Worm (Caenorhabditis elegans): ENCODE results near the gene C06E1.9.

The C06E1.9 gene

DNA sequence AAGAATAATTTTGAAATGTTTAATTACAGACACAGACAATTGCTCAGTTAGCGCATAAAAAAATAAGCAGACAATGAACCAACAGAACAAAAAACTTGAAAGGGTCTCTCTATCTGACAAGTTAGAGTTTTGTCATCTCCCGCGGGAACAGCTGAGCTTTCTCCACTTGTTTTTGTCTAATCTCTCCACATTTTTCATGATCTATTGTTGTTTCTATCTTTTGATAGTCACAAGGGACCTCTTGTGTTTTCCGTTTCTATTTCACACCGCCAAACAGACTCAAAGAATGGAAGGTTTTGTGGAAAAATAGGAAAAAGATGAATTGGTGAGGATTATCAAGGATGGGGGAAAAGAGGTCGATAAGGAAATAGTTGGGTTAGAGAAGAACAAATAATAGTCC is 27.2 kb upstream of the C06E1.9 start:
- no peak for TF ChIP-seq unc-62 (GFP tag; optimal IDR thresholded peaks at IDR 0.05)

DNA sequence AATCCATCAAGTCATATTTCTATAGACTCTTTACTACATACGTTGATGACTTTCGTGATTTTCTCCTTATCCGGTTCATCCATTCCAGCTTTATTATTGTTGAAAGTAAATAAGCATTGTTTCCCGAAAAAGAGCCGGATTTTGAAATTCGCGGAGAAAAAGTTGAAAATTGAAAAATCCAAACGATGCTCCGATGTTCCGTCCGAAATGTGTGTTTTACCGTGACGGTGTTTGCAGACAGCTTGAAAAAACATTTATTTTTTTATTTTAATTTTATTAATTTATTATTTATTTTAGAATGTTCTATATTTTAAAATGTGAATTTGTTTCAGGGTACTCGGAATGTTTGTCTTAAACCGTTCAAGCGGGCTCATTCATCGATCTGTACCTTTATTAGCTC is 21.2 kb upstream of the C06E1.9 start, which contains the start of gene dnj-10:
dnj-10 (plus strand) TSS at position 333 of the 400 bp plus-strand sequence.
- no peak for TF ChIP-seq unc-62 (GFP tag; optimal IDR thresholded peaks at IDR 0.05)

- no peak for TF ChIP-seq unc-62 (GFP tag; optimal IDR thresholded peaks at IDR 0.05)
Measured at ce11 chrIII:8628405-8628982, 18.9 kb upstream of the C06E1.9 start, which contains the start of the genes polk-1 and gpr-1. Gene polk-1 (minus strand): TSS chrIII:8628590. Gene gpr-1 (plus strand): TSS chrIII:8628932.

DNA sequence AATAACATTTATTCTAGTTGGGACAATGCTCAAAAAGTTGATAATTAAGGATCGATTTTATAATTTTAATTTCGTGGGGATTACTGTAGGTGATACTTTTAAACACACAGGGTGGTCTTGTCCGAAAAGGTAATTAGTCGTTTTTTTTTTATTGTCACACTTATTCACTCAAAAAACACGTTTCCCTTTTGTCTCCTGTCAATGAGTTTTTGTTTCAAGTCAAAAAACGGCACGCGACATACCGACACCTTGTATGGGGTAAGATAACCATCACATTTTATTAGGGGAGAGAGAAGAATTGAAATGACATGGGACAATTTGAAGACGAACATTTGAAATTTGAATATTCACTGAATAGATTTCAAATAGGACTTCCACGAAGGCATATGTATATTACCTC is 15.5 kb upstream of the C06E1.9 start:
- TF ChIP-seq unc-62 (GFP tag; optimal IDR thresholded peaks at IDR 0.05): no peak

DNA sequence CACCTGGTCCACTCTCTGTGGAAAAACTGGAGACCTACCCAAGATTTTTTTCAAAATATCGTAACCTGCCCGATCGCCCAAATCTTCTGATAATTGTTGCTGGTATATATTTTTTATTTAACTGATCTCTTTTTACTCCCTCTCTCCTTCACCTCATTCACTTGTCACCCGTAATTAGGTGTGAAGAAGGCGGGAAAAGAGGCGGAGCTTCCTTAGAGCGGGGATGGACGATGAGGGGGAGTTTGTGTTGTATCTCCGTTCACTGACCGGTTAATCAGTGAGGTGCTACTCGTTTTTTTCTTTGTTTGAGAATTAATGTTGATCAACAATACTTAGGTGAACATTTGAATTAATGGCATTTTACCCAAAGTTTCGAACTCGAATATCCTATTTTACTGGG is 12.9 kb upstream of the C06E1.9 start, which contains the start of gene ceh-16:
ceh-16 (plus strand) TSS at position 301 of the 400 bp plus-strand sequence.
- no peak for TF ChIP-seq unc-62 (GFP tag; optimal IDR thresholded peaks at IDR 0.05)

DNA sequence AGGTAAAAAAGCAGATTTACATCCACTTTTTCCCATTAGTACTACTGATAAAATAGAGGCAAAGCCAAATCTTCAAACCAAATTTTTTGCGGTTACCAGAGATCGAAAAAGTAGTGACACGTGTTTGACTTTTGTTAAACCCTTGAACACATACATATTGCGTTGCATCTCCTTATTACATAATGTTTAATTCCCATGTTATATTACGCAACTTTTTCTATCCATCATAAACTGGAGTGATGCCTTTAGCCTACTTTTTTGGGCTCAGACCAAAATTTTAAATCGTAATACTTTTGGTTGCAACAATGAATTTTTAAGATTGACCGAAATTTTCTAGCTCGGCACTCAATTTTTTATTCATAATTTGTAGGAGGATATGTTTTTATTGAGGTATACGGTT is 12.4 kb upstream of the C06E1.9 start:
- no peak for TF ChIP-seq unc-62 (GFP tag; optimal IDR thresholded peaks at IDR 0.05)

DNA sequence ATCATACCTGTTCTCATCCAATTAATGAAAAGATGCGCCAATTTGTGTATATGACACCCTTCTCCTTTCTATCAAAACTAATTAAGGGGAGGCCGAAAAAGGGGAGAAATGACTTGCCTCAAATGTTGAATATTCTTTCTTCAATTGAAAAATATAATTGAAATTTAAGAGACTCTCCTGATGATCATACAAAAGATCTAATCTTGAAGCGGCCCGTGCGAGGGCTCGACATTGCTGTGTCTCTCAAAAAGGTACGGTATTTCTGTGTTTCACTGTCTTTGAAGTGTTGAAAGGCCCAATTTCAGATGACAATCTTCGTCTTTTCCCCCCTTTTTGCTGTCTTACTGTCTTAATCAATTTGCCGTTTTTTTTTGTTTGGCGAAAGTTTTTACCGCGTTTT is 11.4 kb upstream of the C06E1.9 start:
- TF ChIP-seq unc-62 (GFP tag; optimal IDR thresholded peaks at IDR 0.05): no peak

ce11 chrIII:8620259-8620658 is 10.7 kb upstream of the C06E1.9 start:
- no peak for TF ChIP-seq unc-62 (GFP tag; optimal IDR thresholded peaks at IDR 0.05)

DNA sequence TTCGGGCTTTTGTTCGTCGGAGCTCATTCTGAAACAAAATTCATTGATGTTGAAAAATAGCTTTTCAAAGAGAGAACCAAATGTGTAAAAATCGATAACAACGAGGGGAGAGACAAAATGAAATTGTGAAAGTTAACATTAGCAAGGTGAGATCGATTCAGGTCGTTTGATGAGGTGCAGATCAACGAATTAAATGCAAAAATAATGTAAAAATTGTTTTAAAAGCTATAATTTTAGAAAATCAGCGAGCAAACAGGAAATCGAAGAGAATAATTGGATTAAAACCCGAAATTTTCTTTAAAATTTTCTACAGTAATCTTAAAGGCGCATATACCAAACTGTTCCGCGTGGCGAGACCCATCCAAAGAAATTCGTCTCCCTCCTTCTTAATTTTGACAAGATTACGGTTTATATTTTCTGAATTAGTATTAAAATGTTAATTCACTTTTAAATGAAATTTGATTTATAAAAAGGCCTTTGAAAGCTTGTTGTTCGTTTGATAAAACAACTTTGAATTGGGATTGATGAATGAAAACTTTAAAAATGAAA is 8.9 kb upstream of the C06E1.9 start, which contains the start of gene C13G5.2:
C13G5.2 (minus strand) TSS at position 51 of the 549 bp plus-strand sequence.
- no peak for TF ChIP-seq unc-62 (GFP tag; optimal IDR thresholded peaks at IDR 0.05)

DNA sequence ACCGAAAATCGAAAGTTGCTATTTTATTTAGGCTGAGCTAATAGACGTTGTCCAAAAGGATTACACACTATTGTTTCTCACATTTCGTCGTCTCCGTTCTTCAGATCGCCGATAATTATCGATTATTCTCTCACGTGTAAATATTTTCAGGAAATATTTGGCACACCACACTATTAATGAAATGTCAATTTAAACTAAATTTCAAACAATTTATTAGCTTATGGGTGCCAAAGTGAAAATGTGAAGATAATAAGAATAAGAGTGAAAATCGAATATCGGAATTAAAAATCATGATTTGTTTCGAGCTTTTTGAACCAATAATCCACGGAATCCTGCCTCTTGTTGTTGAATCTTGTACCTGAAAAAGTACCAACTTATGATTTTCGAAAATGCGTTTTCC is 7.0 kb upstream of the C06E1.9 start, which contains the start of gene C06E1.11:
C06E1.11 (minus strand) TSS at position 101 of the 400 bp plus-strand sequence.
- TF ChIP-seq unc-62 (GFP tag; optimal IDR thresholded peaks at IDR 0.05): no peak

ce11 chrIII:8614490-8614889 is 4.9 kb upstream of the C06E1.9 start, which contains the start of gene rha-2:
Gene rha-2 (minus strand): TSS chrIII:8614569.
- no peak for TF ChIP-seq unc-62 (GFP tag; optimal IDR thresholded peaks at IDR 0.05)

- TF ChIP-seq unc-62 (GFP tag; optimal IDR thresholded peaks at IDR 0.05): no peak
Measured at ce11 chrIII:8613573-8613972, 4.0 kb upstream of the C06E1.9 start.

- no peak for TF ChIP-seq unc-62 (GFP tag; optimal IDR thresholded peaks at IDR 0.05)
Measured at ce11 chrIII:8611282-8611681, 1.7 kb upstream of the C06E1.9 start.

DNA sequence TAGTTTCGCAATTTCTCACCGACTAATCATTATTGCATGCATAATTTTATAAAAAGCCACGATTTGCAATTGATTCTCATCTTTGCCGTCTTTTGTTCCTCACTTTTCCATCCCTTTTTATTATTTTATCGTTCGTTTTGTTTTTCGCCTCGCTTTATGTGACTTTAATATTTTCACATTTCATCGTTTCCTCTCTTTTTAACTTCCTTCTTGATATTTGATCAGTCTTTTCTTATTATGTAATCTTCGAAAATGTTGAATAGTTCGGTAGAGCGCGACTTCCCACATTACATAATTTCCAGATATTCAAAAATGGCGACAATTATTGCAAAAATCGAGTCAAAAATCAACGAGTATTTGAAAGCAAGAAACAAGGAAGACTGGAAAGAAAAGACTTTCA is 4.1 kb downstream of the C06E1.9 start, which contains the start of gene C06E1.1:
C06E1.1 (plus strand) TSS at position 301 of the 400 bp plus-strand sequence.
- no peak for TF ChIP-seq unc-62 (GFP tag; optimal IDR thresholded peaks at IDR 0.05)

- no peak for TF ChIP-seq unc-62 (GFP tag; optimal IDR thresholded peaks at IDR 0.05)
Measured at ce11 chrIII:8602148-8602547, 7.4 kb downstream of the C06E1.9 start.

DNA sequence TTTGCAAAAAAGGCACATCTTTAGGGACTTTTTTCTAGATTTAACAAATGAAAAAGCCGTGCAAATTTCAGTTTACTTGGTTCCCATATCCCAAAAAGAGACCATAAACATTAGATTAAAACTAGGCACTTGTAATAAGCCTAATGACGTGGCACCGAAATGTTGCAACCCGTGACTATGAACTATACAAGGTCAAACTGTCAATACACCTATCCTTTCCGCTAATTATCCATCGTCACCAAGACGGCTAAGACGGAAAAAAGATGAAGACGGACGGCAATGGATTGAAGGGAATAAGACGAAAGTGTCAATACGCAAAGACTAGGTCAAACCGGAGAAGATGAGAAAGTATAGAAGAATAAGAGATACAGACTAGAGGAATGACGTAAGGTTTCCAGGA is 10.6 kb downstream of the C06E1.9 start:
- no peak for TF ChIP-seq unc-62 (GFP tag; optimal IDR thresholded peaks at IDR 0.05)

DNA sequence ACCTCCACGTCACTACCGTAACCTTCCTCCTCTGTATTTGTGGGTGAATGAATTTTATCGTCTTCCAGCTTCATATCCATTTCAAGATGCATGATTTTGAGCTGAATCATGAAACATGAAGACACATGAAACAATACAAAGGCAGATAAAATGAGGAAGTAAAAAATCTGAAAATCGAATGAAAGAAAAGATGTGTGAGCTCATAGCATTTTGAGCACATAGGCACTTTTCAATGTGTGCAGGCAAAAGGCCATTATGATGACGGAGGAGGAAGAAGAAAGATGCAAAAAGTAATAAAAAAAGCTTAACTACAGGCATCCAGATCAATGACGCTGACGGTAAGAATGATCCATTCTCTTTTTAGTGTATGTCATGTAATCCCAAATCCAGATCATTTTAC is 11.8 kb downstream of the C06E1.9 start, which contains the start of gene ztf-30:
ztf-30 (minus strand) TSS at position 101 of the 400 bp plus-strand sequence.
- TF ChIP-seq unc-62 (GFP tag; optimal IDR thresholded peaks at IDR 0.05): no peak

All from whole organism, dauer.